Fruit fly (Drosophila melanogaster): ENCODE results near the gene CG6299.

Gene CG6299

DNA sequence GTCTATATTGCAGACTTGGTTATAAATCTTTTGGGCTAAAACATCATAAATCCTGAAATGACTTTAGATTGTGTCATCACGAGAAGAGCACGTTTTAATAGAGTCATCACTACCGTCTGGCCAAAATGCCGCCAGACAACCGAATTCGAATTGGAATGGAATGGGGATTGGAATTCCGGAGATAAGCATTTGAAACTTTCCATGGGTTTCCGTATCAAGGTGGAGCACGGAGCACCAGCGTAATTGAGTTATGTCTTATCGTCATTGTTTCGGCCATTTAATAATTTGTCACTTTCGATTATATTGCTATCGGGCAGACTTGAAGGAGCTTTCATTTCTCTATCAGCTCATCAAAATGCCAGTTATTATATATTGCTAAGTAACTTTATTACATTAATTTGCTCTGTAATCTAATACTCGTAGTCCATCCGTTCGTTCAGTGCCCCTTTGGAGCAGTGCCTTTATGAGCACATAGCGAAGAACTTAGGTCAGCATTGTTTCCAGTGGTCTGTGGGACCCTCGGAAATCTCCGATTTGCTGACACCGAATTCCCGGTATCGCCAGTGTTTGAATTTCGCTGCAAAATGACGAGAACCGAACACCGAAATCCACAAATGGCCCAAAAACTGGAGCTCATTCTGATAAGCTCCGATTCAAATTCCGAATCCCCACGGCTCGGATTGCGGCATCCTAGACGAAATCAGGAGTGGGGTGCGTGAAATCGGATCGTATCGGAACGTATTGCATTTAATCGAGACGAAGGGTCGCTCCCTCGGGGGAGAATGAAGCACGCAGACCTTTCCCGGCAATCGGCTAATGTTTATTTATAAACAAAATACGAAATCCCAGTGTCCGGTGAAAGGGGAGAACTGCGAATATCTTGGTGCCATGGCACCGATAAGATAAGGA lies 37.7 kb downstream of the CG6299 start:
- TF ChIP-seq psq (optimal IDR thresholded peaks at IDR 0.05), result no peak

- TF ChIP-seq insv (optimal IDR thresholded peaks at IDR 0.05) (no peak), h (optimal IDR thresholded peaks at IDR 0.05) (no peak), Myc (optimal IDR thresholded peaks at IDR 0.05) (no peak), psq (optimal IDR thresholded peaks at IDR 0.05) (no peak), ttk (optimal IDR thresholded peaks at IDR 0.05) (no peak), Sin3A (optimal IDR thresholded peaks at IDR 0.05) (no peak)
Observed at dm6 chrX:15501706-15502267, 39.3 kb downstream of the CG6299 start.

- TF ChIP-seq psq (optimal IDR thresholded peaks at IDR 0.05), result no peak
- no peak for TF ChIP-seq h (optimal IDR thresholded peaks at IDR 0.05)
- peak; percentile 54 for TF ChIP-seq ttk (optimal IDR thresholded peaks at IDR 0.05)
- TF ChIP-seq Sin3A (optimal IDR thresholded peaks at IDR 0.05), result no peak
Observed at dm6 chrX:15502864-15503263, 40.3 kb downstream of the CG6299 start.

DNA sequence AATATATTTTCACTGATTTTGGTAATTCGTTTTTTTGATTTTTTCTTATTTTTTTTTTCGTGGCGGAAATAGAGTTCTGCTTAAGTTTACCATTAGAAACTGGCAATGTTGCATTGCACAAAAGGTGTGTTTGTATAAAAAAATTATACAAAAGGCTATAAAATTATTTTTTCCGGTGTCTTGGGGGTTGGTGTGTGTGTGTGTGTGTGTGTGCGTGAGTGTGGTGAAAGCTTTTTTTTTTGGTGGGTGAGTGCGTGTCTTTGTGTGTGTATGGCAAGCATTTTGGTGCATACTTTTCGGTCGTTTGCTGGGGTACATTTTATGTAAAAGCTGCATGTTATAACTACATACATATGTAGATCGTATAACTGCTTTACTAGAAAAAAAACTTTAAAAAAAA lies 48.9 kb downstream of the CG6299 start:
- no peak for TF ChIP-seq Sin3A (optimal IDR thresholded peaks at IDR 0.05)
- TF ChIP-seq Myc (optimal IDR thresholded peaks at IDR 0.05), result no peak
- TF ChIP-seq psq (optimal IDR thresholded peaks at IDR 0.05), result no peak
- TF ChIP-seq ttk (optimal IDR thresholded peaks at IDR 0.05), result no peak
- no peak for TF ChIP-seq insv (optimal IDR thresholded peaks at IDR 0.05)
- TF ChIP-seq h (optimal IDR thresholded peaks at IDR 0.05), result no peak

All from Kc167 (cell line).